Worm (Caenorhabditis elegans) whole organism, young adult: ENCODE results near the gene nsy-7.

Experiments
- B0261.1 ChIP-seq: sonication (generic microtip); optimal IDR thresholded peaks from 2 replicates; lab custom pipeline; 2016; ENCODE audit warnings: mild to moderate bottlenecking, missing genetic modification characterization, moderate library complexity, missing compliant biosample characterization
- C06A6.2 ChIP-seq: fragments of 200-800 bp; sonication (Bioruptor generic); conservative IDR thresholded peaks from 2 replicates; pipeline ENCODE4 v1.3.6; 2022; ENCODE audit warnings: missing genetic modification characterization, missing compliant biosample characterization
- F22D6.2 ChIP-seq: sonication (generic microtip); optimal IDR thresholded peaks from 2 replicates; lab custom pipeline; 2016; ENCODE audit warnings: mild to moderate bottlenecking, missing genetic modification characterization, missing compliant biosample characterization
- F52B5.7 ChIP-seq: sonication (generic microtip); optimal IDR thresholded peaks from 2 replicates; lab custom pipeline; 2016; ENCODE audit warnings: mild to moderate bottlenecking, missing genetic modification characterization, missing compliant biosample characterization
- F55B11.4 ChIP-seq: sonication (generic microtip); optimal IDR thresholded peaks from 2 replicates; lab custom pipeline; 2016; ENCODE audit warnings: missing compliant biosample characterization, missing genetic modification characterization, borderline replicate concordance; ENCODE audit not compliant: insufficient read depth
- T26A5.8 ChIP-seq: sonication (generic microtip); optimal IDR thresholded peaks from 2 replicates; lab custom pipeline; 2016; ENCODE audit warnings: missing genetic modification characterization, missing compliant biosample characterization
- Y56A3A.18 ChIP-seq: fragments of 200-800 bp; sonication (Bioruptor generic); IDR thresholded peaks from 2 replicates; pipeline ENCODE4 v1.3.6; 2022; ENCODE audit warnings: missing genetic modification reagents, missing genetic modification characterization, missing compliant biosample characterization
- ZK185.1 ChIP-seq: sonication (generic microtip); optimal IDR thresholded peaks from 2 replicates; lab custom pipeline; 2016; ENCODE audit warnings: mild to moderate bottlenecking, missing genetic modification characterization, missing compliant biosample characterization; ENCODE audit not compliant: poor library complexity, severe bottlenecking
- akir-1 ChIP-seq: fragments of 200-800 bp; sonication (Bioruptor generic); optimal IDR thresholded peaks from 2 replicates; lab custom pipeline; 2018; ENCODE audit warnings: mild to moderate bottlenecking, missing genetic modification characterization, moderate library complexity, missing compliant biosample characterization
- aptf-2 ChIP-seq: fragments of 200-800 bp; sonication (Bioruptor generic); conservative IDR thresholded peaks from 2 replicates; pipeline ENCODE4 v1.3.6; 2022; ENCODE audit warnings: missing genetic modification reagents, missing genetic modification characterization, missing compliant biosample characterization
- aptf-3 ChIP-seq: fragments of 200-800 bp; sonication (Bioruptor generic); IDR thresholded peaks from 2 replicates; pipeline ENCODE4 v1.3.6; 2022; ENCODE audit warnings: missing genetic modification characterization, missing compliant biosample characterization
- attf-5 ChIP-seq: fragments of 200-800 bp; sonication (Bioruptor generic); optimal IDR thresholded peaks from 2 replicates; lab custom pipeline; 2018; ENCODE audit warnings: mild to moderate bottlenecking, missing genetic modification characterization, missing compliant biosample characterization
- attf-6 ChIP-seq: fragments of 200-800 bp; sonication (Bioruptor generic); IDR thresholded peaks from 2 replicates; pipeline ENCODE4 v1.3.6; 2022; ENCODE audit warnings: missing genetic modification reagents, missing genetic modification characterization, missing compliant biosample characterization
- cebp-1 ChIP-seq, 2 experiments: fragments of 200-800 bp in 1 of 2; sonication (Bioruptor generic) in 1 of 2; sonication (generic microtip) in 1 of 2; IDR thresholded peaks in 1 of 2; optimal IDR thresholded peaks in 1 of 2; 2 replicates each; pipeline versions ENCODE4 v1.3.6 to Lab custom; 2017 to 2022; ENCODE audit warnings: missing compliant biosample characterization in 2 of 2, missing genetic modification characterization in 2 of 2, mild to moderate bottlenecking in 1 of 2, missing genetic modification reagents in 1 of 2, moderate library complexity in 1 of 2
- ceh-100 ChIP-seq: fragments of 200-800 bp; sonication (Bioruptor generic); IDR thresholded peaks from 2 replicates; pipeline ENCODE4 v1.3.6; 2022; ENCODE audit warnings: missing genetic modification reagents, missing genetic modification characterization, missing compliant biosample characterization
- ceh-27 ChIP-seq: fragments of 200-800 bp; sonication (Bioruptor generic); optimal IDR thresholded peaks from 2 replicates; lab custom pipeline; 2018; ENCODE audit warnings: mild to moderate bottlenecking, missing genetic modification characterization, moderate library complexity, missing compliant biosample characterization
- ceh-58 ChIP-seq: fragments of 200-800 bp; sonication (Bioruptor generic); IDR thresholded peaks from 2 replicates; pipeline ENCODE4 v1.3.6; 2022; ENCODE audit warnings: missing genetic modification characterization, missing compliant biosample characterization
- ceh-91 ChIP-seq: fragments of 200-800 bp; sonication (Bioruptor generic); IDR thresholded peaks from 2 replicates; pipeline ENCODE4 v1.3.6; 2022; ENCODE audit warnings: missing genetic modification reagents, missing genetic modification characterization, missing compliant biosample characterization
- chd-7 ChIP-seq: sonication (generic microtip); optimal IDR thresholded peaks from 2 replicates; lab custom pipeline; 2016; ENCODE audit warnings: mild to moderate bottlenecking, missing genetic modification characterization, moderate library complexity, missing compliant biosample characterization
- dox-1 ChIP-seq: fragments of 200-800 bp; sonication (Bioruptor generic); IDR thresholded peaks from 2 replicates; pipeline ENCODE4 v1.3.6; 2022; ENCODE audit warnings: missing genetic modification reagents, missing genetic modification characterization, missing compliant biosample characterization
- egl-18 ChIP-seq: fragments of 200-800 bp; sonication (Bioruptor generic); IDR thresholded peaks from 2 replicates; pipeline ENCODE4 v1.3.6; 2022; ENCODE audit warnings: missing genetic modification reagents, missing genetic modification characterization, missing compliant biosample characterization
- egl-44 ChIP-seq: fragments of 200-800 bp; sonication (Bioruptor generic); IDR thresholded peaks from 2 replicates; pipeline ENCODE4 v1.3.6; 2022; ENCODE audit warnings: missing genetic modification reagents, missing genetic modification characterization, missing compliant biosample characterization
- egrh-3 ChIP-seq: fragments of 200-800 bp; sonication (Bioruptor generic); IDR thresholded peaks from 2 replicates; pipeline ENCODE4 v1.3.6; 2022; ENCODE audit warnings: missing genetic modification reagents, missing genetic modification characterization, missing compliant biosample characterization
- ekl-4 ChIP-seq: fragments of 200-800 bp; sonication (Bioruptor generic); IDR thresholded peaks from 2 replicates; pipeline ENCODE4 v1.3.6; 2022; ENCODE audit warnings: missing genetic modification reagents, missing genetic modification characterization, missing compliant biosample characterization
- hlh-26 ChIP-seq: fragments of 200-800 bp; sonication (Bioruptor generic); conservative IDR thresholded peaks from 2 replicates; pipeline ENCODE4 v1.3.6; 2022; ENCODE audit warnings: missing genetic modification reagents, missing genetic modification characterization, missing compliant biosample characterization
- hmg-1.2 ChIP-seq: fragments of 200-800 bp; sonication (Bioruptor generic); IDR thresholded peaks from 2 replicates; pipeline ENCODE4 v1.3.6; 2022; ENCODE audit warnings: missing genetic modification reagents, missing genetic modification characterization, missing compliant biosample characterization
- hrde-1 ChIP-seq: sonication (generic microtip); optimal IDR thresholded peaks from 2 replicates; lab custom pipeline; 2016; ENCODE audit warnings: missing genetic modification characterization, mild to moderate bottlenecking, missing compliant biosample characterization, moderate library complexity, missing genotype, missing genetic modification reagents, borderline replicate concordance
- lag-1 ChIP-seq: fragments of 200-800 bp; sonication (Bioruptor generic); IDR thresholded peaks from 2 replicates; pipeline ENCODE4 v1.3.6; 2022; ENCODE audit warnings: missing genetic modification reagents, missing genetic modification characterization, missing compliant biosample characterization
- lin-26 ChIP-seq: fragments of 200-800 bp; sonication (Bioruptor generic); IDR thresholded peaks from 2 replicates; pipeline ENCODE4 v1.3.6; 2022; ENCODE audit warnings: missing genetic modification reagents, missing genetic modification characterization, missing compliant biosample characterization
- madf-3 ChIP-seq: fragments of 200-800 bp; sonication (Bioruptor generic); IDR thresholded peaks from 2 replicates; pipeline ENCODE4 v1.3.6; 2022; ENCODE audit warnings: missing genetic modification reagents, missing genetic modification characterization, missing compliant biosample characterization
- mcd-1 ChIP-seq: fragments of 200-800 bp; sonication (Bioruptor generic); IDR thresholded peaks from 2 replicates; pipeline ENCODE4 v1.3.6; 2022; ENCODE audit warnings: missing genetic modification reagents, missing genetic modification characterization, missing compliant biosample characterization
- mel-28 ChIP-seq: sonication (generic microtip); optimal IDR thresholded peaks from 2 replicates; lab custom pipeline; 2016; ENCODE audit warnings: borderline replicate concordance, mild to moderate bottlenecking, missing genetic modification characterization, missing compliant biosample characterization
- mes-4 ChIP-seq: sonication (generic microtip); optimal IDR thresholded peaks from 2 replicates; lab custom pipeline; 2016; ENCODE audit warnings: missing genotype, missing genetic modification characterization, missing compliant biosample characterization
- nfya-2 ChIP-seq: fragments of 200-800 bp; sonication (Bioruptor generic); IDR thresholded peaks from 2 replicates; pipeline ENCODE4 v1.3.6; 2022; ENCODE audit warnings: missing genetic modification reagents, missing genetic modification characterization, missing compliant biosample characterization
- nfyb-1 ChIP-seq: fragments of 200-800 bp; sonication (Bioruptor generic); IDR thresholded peaks from 2 replicates; pipeline ENCODE4 v1.3.6; 2022; ENCODE audit warnings: missing genetic modification reagents, missing genetic modification characterization, missing compliant biosample characterization
- nhr-27 ChIP-seq: fragments of 200-800 bp; sonication (Bioruptor generic); optimal IDR thresholded peaks from 2 replicates; lab custom pipeline; 2018; ENCODE audit warnings: mild to moderate bottlenecking, missing genetic modification characterization, moderate library complexity, missing compliant biosample characterization
- pha-4 ChIP-seq: fragments of 150-350 bp; sonication (generic microtip); optimal IDR thresholded peaks from 2 replicates; lab custom pipeline; 2014; ENCODE audit warnings: missing biosample characterization, missing genetic modification reagents, missing genetic modification characterization
- rcor-1 ChIP-seq: fragments of 200-800 bp; sonication (Bioruptor generic); IDR thresholded peaks from 2 replicates; pipeline ENCODE4 v1.3.6; 2022; ENCODE audit warnings: missing genetic modification reagents, missing genetic modification characterization, missing compliant biosample characterization
- rec-8 ChIP-seq, 2 experiments: sonication (generic microtip); optimal IDR thresholded peaks; 2 replicates each; lab custom pipeline; 2016; ENCODE audit warnings: mild to moderate bottlenecking in 2 of 2, missing genetic modification characterization in 2 of 2, missing genetic modification reagents in 2 of 2, missing genotype in 2 of 2, missing biosample characterization in 1 of 2, missing compliant biosample characterization in 1 of 2, moderate library complexity in 1 of 2
- repo-1 ChIP-seq: sonication (generic microtip); optimal IDR thresholded peaks from 2 replicates; lab custom pipeline; 2017; ENCODE audit warnings: mild to moderate bottlenecking, missing genetic modification characterization, missing compliant biosample characterization
- snpc-1.1 ChIP-seq: sonication (generic microtip); optimal IDR thresholded peaks from 2 replicates; lab custom pipeline; 2017; ENCODE audit warnings: missing genetic modification characterization, mild to moderate bottlenecking, missing compliant biosample characterization, antibody characterized with exemption, moderate library complexity, missing genotype, missing genetic modification reagents; ENCODE audit not compliant: insufficient read depth
- unc-130 ChIP-seq: sonication (generic microtip); optimal IDR thresholded peaks from 2 replicates; lab custom pipeline; 2016; ENCODE audit warnings: missing genetic modification reagents, missing genetic modification characterization, missing compliant biosample characterization
- xnd-1 ChIP-seq: sonication (generic microtip); optimal IDR thresholded peaks from 2 replicates; lab custom pipeline; 2016; ENCODE audit warnings: missing genotype, missing genetic modification reagents, missing genetic modification characterization, missing compliant biosample characterization
- zfh-2 ChIP-seq: fragments of 200-800 bp; sonication (Bioruptor generic); conservative IDR thresholded peaks from 2 replicates; pipeline ENCODE4 v1.3.6; 2022; ENCODE audit warnings: missing genetic modification reagents, missing genetic modification characterization, missing compliant biosample characterization
- zim-3 ChIP-seq: sonication (generic microtip); optimal IDR thresholded peaks from 2 replicates; lab custom pipeline; 2017; ENCODE audit warnings: mild to moderate bottlenecking, missing genetic modification characterization, moderate library complexity, missing compliant biosample characterization

nsy-7 gene

ce11 chrIV:8068280-8068679, 18.2 kb downstream of the nsy-7 start (continued):
- no peak for TF ChIP-seq lin-26 (GFP tag; lab: Robert Waterston, UW)
- no peak for TF ChIP-seq mel-28
- no peak for TF ChIP-seq nhr-27 (tag; lab: Kevin White, UChicago)
- no peak for TF ChIP-seq dox-1 (GFP tag; lab: Robert Waterston, UW)

- TF ChIP-seq C06A6.2 (0 out of 2 replicates have a peak, but pooled peaks have one; percentile 36), cebp-1 (GFP tag; IDR thresholded peaks at IDR 0.05; lab: Robert Waterston, UW) (no peak), cebp-1 (tag; optimal IDR thresholded peaks at IDR 0.05; lab: Kevin White, UChicago) (peak; percentile 29), unc-130 (GFP tag; lab: Kevin White, UChicago) (no peak), ceh-100 (no peak), hmg-1.2 (no peak), mes-4 (no peak), rcor-1 (GFP tag; lab: Robert Waterston, UW) (no peak), mcd-1 (peak; percentile 8; the same call in 1 of the 2 replicates), zfh-2 (GFP tag; lab: Robert Waterston, UW) (peak; percentile 89), hrde-1 (tag; lab: Kevin White, UChicago) (no peak), F52B5.7 (tag; lab: Kevin White, UChicago) (no peak), rec-8 (tag; optimal IDR thresholded peaks at IDR 0.05; lab: Kevin White, UChicago) (no peak), pha-4 (tag; lab: Kevin White, UChicago) (no peak), attf-6 (GFP tag; lab: Robert Waterston, UW) (no peak), egrh-3 (GFP tag; lab: Robert Waterston, UW) (peak; percentile 85; the same call in 1 of the 2 replicates), ZK185.1 (no peak), repo-1 (tag; lab: Kevin White, UChicago) (no peak), zim-3 (tag; lab: Kevin White, UChicago) (no peak), aptf-3 (GFP tag; lab: Robert Waterston, UW) (no peak), F55B11.4 (tag; lab: Kevin White, UChicago) (no peak), Y56A3A.18 (no peak), ekl-4 (GFP tag; lab: Robert Waterston, UW) (0 out of 2 replicates have a peak, but pooled peaks have one; percentile 9), nfya-2 (no peak), akir-1 (GFP tag; lab: Kevin White, UChicago) (no peak), hlh-26 (GFP tag; lab: Robert Waterston, UW) (no peak), chd-7 (no peak), xnd-1 (tag; lab: Kevin White, UChicago) (no peak), F22D6.2 (tag; lab: Kevin White, UChicago) (no peak)
Observed at ce11 chrIV:8067745-8068144, 18.7 kb downstream of the nsy-7 start.

- TF ChIP-seq egl-44 (GFP tag; lab: Robert Waterston, UW) (0 out of 2 replicates have a peak, but pooled peaks have one; percentile 15), ceh-100 (no peak), T26A5.8 (tag; lab: Kevin White, UChicago) (no peak), pha-4 (tag; lab: Kevin White, UChicago) (no peak), cebp-1 (GFP tag; IDR thresholded peaks at IDR 0.05; lab: Robert Waterston, UW) (no peak), cebp-1 (tag; optimal IDR thresholded peaks at IDR 0.05; lab: Kevin White, UChicago) (peak; percentile 25), egrh-3 (GFP tag; lab: Robert Waterston, UW) (0 out of 2 replicates have a peak, but pooled peaks have one; percentile 22), nfyb-1 (GFP tag; lab: Robert Waterston, UW) (0 out of 2 replicates have a peak, but pooled peaks have one; percentile 13), aptf-2 (GFP tag; lab: Robert Waterston, UW) (no peak), ceh-91 (GFP tag; lab: Robert Waterston, UW) (no peak), attf-5 (GFP tag; lab: Kevin White, UChicago) (no peak), madf-3 (GFP tag; lab: Robert Waterston, UW) (no peak), B0261.1 (tag; lab: Kevin White, UChicago) (no peak), nhr-27 (tag; lab: Kevin White, UChicago) (no peak), ceh-27 (peak; percentile 31), lag-1 (no peak), ceh-58 (GFP tag; lab: Robert Waterston, UW) (no peak), snpc-1.1 (tag; lab: Kevin White, UChicago) (no peak), C06A6.2 (peak; percentile 67), egl-18 (GFP tag; lab: Robert Waterston, UW) (no peak), hmg-1.2 (peak; percentile 34; the same call in 1 of the 2 replicates)
Observed at ce11 chrIV:8066598-8066997, 19.9 kb downstream of the nsy-7 start.
